Worm (Caenorhabditis elegans) whole organism, early embryonic: Measurements from ENCODE around the gene K02C4.3.

Experiments used
- B0310.2 ChIP-seq: sonication (generic microtip); optimal IDR thresholded peaks from 2 replicates; lab custom pipeline; 2016; ENCODE audit warnings: mild to moderate bottlenecking, missing genetic modification characterization, missing compliant biosample characterization
- F13C5.2 ChIP-seq: sonication (generic microtip); optimal IDR thresholded peaks from 2 replicates; lab custom pipeline; 2017; ENCODE audit warnings: mild to moderate bottlenecking, missing genetic modification characterization, inconsistent platforms, missing compliant biosample characterization
- aly-1 ChIP-seq: sonication (generic microtip); optimal IDR thresholded peaks from 2 replicates; lab custom pipeline; 2016; ENCODE audit warnings: missing genetic modification characterization, missing compliant biosample characterization
- ama-1 ChIP-seq: fragments of 150-350 bp; optimal IDR thresholded peaks from 2 replicates; lab custom pipeline; 2014
- ceh-13 ChIP-seq: fragments of 200-800 bp; sonication (Bioruptor generic); optimal IDR thresholded peaks from 2 replicates; lab custom pipeline; 2018; ENCODE audit warnings: mild to moderate bottlenecking, missing genetic modification characterization, missing compliant biosample characterization
- ceh-36 ChIP-seq: sonication (generic microtip); optimal IDR thresholded peaks from 2 replicates; lab custom pipeline; 2016; ENCODE audit warnings: missing genetic modification characterization, inconsistent platforms, missing compliant biosample characterization
- ets-7 ChIP-seq: sonication (generic microtip); optimal IDR thresholded peaks from 2 replicates; lab custom pipeline; 2016; ENCODE audit warnings: missing genotype, missing genetic modification characterization, missing compliant biosample characterization
- flt-1 ChIP-seq: fragments of 200-800 bp; sonication (Bioruptor generic); IDR thresholded peaks from 2 replicates; pipeline ENCODE4 v1.3.6; 2022; ENCODE audit warnings: missing genetic modification characterization, missing compliant biosample characterization
- hmbx-1 ChIP-seq: sonication (generic microtip); optimal IDR thresholded peaks from 2 replicates; lab custom pipeline; 2016; ENCODE audit warnings: mild to moderate bottlenecking, missing genetic modification characterization, missing compliant biosample characterization
- hmg-4 ChIP-seq: fragments of 200-800 bp; sonication (Bioruptor generic); optimal IDR thresholded peaks from 2 replicates; lab custom pipeline; 2018; ENCODE audit warnings: mild to moderate bottlenecking, missing genetic modification characterization, missing compliant biosample characterization
- hnd-1 ChIP-seq: sonication (generic microtip); optimal IDR thresholded peaks from 2 replicates; lab custom pipeline; 2016; ENCODE audit warnings: missing genetic modification characterization, missing compliant biosample characterization
- pes-1 ChIP-seq: fragments of 200-800 bp; sonication (Bioruptor generic); IDR thresholded peaks from 2 replicates; pipeline ENCODE4 v1.3.6; 2022; ENCODE audit warnings: missing genetic modification reagents, missing genetic modification characterization, missing compliant biosample characterization
- scrt-1 ChIP-seq: fragments of 200-800 bp; sonication (Bioruptor generic); IDR thresholded peaks from 2 replicates; pipeline ENCODE4 v1.3.6; 2022; ENCODE audit warnings: missing genetic modification characterization, missing compliant biosample characterization
- sea-1 ChIP-seq: fragments of 200-800 bp; sonication (Bioruptor generic); conservative IDR thresholded peaks from 2 replicates; pipeline ENCODE4 v1.3.6; 2022; ENCODE audit warnings: missing genetic modification characterization, missing compliant biosample characterization
- tbx-11 ChIP-seq: fragments of 200-800 bp; sonication (Bioruptor generic); IDR thresholded peaks from 2 replicates; pipeline ENCODE4 v1.3.6; 2022; ENCODE audit warnings: missing genetic modification characterization, missing compliant biosample characterization
- tbx-37 ChIP-seq: fragments of 200-800 bp; sonication (Bioruptor generic); conservative IDR thresholded peaks from 2 replicates; pipeline ENCODE4 v1.3.6; 2022; ENCODE audit warnings: missing genetic modification reagents, missing genetic modification characterization, missing compliant biosample characterization
- tra-4 ChIP-seq: sonication (generic microtip); optimal IDR thresholded peaks from 2 replicates; lab custom pipeline; 2017; ENCODE audit warnings: missing genetic modification characterization, missing compliant biosample characterization

Gene K02C4.3

DNA sequence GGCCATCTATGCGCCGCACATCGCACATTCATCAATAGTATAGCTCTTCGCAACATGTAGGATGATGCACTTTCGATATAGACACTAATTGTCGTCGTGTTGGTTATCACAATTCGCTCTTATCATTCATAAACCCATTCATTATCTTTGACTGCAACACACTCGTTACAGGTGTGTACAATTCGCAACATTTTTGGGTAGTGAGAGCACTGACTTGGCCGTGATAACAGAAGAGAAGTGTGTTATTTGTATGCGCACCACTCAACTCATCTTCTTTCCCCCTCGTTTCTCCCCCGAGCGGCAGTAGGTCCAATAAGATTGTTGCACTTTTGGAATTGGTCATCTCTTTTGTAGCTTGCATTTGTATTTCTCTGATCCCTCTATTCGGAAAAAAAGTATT, 40.6 kb upstream of the K02C4.3 start:
- TF ChIP-seq ceh-36 (tag; lab: Kevin White, UChicago) (no peak), flt-1 (GFP tag; lab: Robert Waterston, UW) (no peak), aly-1 (no peak)

DNA sequence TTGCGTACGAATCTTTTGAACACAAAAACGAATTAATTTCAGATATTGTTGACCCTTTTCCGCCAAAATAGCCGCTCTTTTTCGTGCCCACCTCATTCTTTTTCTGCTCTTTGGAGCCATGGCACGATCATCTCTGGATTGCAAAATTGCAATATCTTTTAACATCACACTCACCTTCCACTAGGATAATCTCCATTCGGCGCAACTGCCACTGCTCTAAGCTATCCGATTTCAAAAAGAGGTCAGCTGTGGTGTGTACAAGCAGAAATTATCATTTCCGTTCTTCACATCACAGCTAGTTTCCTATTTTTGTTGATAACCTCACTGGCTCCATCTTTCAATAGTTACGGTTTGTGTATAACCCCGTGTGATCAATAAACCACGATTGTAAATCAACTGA, 40.0 kb upstream of the K02C4.3 start:
- TF ChIP-seq ceh-13 (GFP tag; lab: Kevin White, UChicago) (no peak), tra-4 (no peak), tbx-11 (GFP tag; lab: Robert Waterston, UW) (no peak), sea-1 (no peak)

DNA sequence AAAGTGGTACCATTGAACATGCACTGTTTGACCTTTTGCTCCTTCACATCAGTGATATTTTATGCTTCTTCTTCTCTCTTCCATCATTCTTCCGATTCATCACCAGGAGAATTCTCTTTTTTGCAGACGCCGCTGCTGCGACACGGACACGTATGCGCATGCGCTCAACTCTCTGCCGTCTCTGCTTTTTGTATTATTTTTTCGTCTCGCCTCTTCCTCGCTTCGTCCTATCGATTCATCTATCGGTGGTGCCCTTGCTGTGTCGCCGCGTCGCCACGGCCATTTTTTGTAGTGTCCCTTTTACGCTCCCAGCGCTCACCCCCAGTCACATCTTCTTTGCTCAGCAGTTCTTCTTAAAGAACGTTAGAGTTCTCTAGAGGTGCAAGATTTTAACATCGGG, 39.5 kb upstream of the K02C4.3 start:
- TF ChIP-seq hmg-4 (GFP tag; lab: Kevin White, UChicago): peak; percentile 21
- no peak for TF ChIP-seq aly-1
- TF ChIP-seq pes-1: peak; percentile 41; the same call in 1 of the 2 replicates

DNA sequence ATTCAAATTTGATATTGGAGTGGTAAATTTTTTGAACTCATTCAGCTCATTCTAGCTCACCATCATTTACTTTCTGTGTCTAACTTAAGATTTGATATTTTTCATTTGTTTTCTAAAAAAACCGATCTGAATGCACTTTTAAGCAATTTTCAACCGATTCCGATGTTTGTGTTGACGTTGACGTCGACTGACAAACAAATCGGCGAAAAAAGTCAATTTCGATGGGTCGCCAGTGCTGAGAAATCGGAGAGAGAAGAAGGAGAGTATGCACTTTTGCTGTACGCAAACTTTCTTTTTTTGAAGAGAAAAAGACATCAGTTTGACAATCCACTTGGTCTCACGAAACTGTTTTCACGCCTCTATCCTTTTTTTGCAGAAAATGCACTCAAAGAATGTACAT, 38.8 kb upstream of the K02C4.3 start:
- no peak for TF ChIP-seq sea-1
- no peak for TF ChIP-seq ceh-13 (GFP tag; lab: Kevin White, UChicago)
- no peak for TF ChIP-seq tra-4
- TF ChIP-seq hnd-1 (tag; lab: Kevin White, UChicago): no peak
- TF ChIP-seq ama-1: no peak
- no peak for TF ChIP-seq ets-7

DNA sequence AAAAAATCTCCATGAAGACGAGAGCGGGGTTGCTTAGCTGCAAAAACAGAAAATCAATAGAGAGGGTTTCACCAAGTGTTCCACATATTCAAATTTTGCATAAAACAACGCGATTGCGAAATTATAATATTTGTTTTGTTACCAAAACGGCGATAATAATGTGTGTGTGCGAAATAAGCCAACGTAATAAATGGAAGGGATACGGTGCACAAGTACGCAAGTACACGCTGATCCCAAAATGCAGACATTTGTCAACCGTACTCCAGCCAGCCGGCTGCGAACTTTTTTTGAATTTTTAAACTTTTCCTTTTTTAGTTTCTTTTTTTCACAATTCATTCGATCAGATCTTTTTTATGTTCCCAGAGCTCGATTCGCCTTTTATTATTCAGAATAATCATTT, 38.2 kb upstream of the K02C4.3 start, which contains the start of gene ire-1:
ire-1 (minus strand) TSS at position 44 of the 400 bp plus-strand sequence.
- no peak for TF ChIP-seq hmg-4 (GFP tag; lab: Kevin White, UChicago)
- TF ChIP-seq ceh-13 (GFP tag; lab: Kevin White, UChicago): no peak
- no peak for TF ChIP-seq tra-4
- no peak for TF ChIP-seq hnd-1 (tag; lab: Kevin White, UChicago)
- TF ChIP-seq flt-1 (GFP tag; lab: Robert Waterston, UW): no peak
- no peak for TF ChIP-seq aly-1
- TF ChIP-seq sea-1: no peak

DNA sequence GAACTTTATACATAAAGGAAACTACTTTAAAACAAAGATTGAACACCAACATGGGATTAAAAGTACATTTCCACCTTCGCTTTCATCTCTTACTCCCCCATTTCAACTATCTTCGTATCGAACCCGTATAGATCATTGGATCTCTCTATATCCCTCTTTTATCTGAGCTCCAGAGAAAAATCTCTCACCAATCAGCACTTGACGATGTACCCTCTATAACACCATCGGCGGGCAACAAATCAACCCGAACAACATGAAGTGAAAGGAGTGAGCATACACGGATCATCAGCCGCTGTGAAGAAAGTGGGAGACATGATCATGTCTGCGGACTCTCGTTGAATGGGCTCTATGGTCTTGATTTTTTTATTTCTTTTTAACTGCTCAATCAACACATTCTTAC, 30.8 kb upstream of the K02C4.3 start:
- TF ChIP-seq tbx-37 (GFP tag; lab: Robert Waterston, UW) (no peak), pes-1 (no peak), tra-4 (no peak), hmg-4 (GFP tag; lab: Kevin White, UChicago) (no peak), sea-1 (no peak), flt-1 (GFP tag; lab: Robert Waterston, UW) (no peak), hnd-1 (tag; lab: Kevin White, UChicago) (no peak), scrt-1 (no peak), ets-7 (no peak), tbx-11 (GFP tag; lab: Robert Waterston, UW) (no peak), ceh-36 (tag; lab: Kevin White, UChicago) (no peak), hmbx-1 (tag; lab: Kevin White, UChicago) (no peak), ceh-13 (GFP tag; lab: Kevin White, UChicago) (no peak), aly-1 (no peak), ama-1 (no peak)

DNA sequence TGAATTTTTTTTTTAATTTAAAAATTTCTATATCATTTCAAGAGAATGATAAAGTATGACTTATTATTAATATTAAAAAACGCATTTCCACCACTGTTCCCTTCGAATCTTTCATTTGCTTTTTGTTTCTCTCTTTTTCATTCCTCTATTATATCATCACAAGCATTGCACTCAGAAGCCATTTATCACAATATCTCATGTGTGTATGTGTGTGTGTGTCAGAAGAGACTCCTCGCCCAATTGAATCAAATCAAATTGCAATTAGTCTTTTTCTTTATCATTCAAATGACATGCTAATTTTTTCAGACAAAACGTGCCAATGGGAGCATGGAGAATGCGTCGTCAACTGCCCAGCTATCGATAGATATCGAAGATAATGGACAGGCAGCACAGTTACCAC, 29.5 kb upstream of the K02C4.3 start, which contains the start of gene unc-105:
unc-105 (plus strand) TSS at position 301 of the 400 bp plus-strand sequence.
- no peak for TF ChIP-seq tbx-11 (GFP tag; lab: Robert Waterston, UW)
- TF ChIP-seq scrt-1: no peak
- TF ChIP-seq ceh-36 (tag; lab: Kevin White, UChicago): no peak
- TF ChIP-seq tbx-37 (GFP tag; lab: Robert Waterston, UW): no peak
- no peak for TF ChIP-seq hmbx-1 (tag; lab: Kevin White, UChicago)
- no peak for TF ChIP-seq pes-1
- no peak for TF ChIP-seq hnd-1 (tag; lab: Kevin White, UChicago)
- no peak for TF ChIP-seq tra-4
- no peak for TF ChIP-seq sea-1
- TF ChIP-seq B0310.2: no peak
- TF ChIP-seq aly-1: no peak
- no peak for TF ChIP-seq hmg-4 (GFP tag; lab: Kevin White, UChicago)
- no peak for TF ChIP-seq ceh-13 (GFP tag; lab: Kevin White, UChicago)
- TF ChIP-seq F13C5.2: no peak
- no peak for TF ChIP-seq ets-7
- no peak for TF ChIP-seq ama-1
- no peak for TF ChIP-seq flt-1 (GFP tag; lab: Robert Waterston, UW)

DNA sequence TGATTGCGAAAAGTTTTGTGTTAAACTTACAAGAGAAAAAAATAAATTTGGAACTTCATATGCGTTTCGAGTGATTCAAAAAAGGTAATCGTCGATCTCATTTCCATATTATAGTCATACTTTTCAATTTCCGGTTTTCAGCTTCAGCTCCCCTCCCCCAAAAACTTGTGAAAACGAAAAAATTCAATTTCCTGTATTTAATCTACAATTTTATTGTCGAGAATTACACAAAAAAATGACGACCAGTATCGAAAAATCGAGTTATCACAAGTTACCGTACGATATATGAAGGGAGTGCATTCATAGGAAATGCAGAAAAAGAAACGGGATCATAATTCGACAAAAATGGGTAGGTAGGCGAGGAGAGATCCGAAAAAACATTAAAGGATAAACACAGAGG, 25.4 kb upstream of the K02C4.3 start, which contains the start of gene lron-4:
lron-4 (minus strand) TSS at position 101 of the 400 bp plus-strand sequence.
- TF ChIP-seq F13C5.2 (no peak), hmg-4 (GFP tag; lab: Kevin White, UChicago) (no peak), flt-1 (GFP tag; lab: Robert Waterston, UW) (no peak), sea-1 (no peak), ets-7 (no peak), B0310.2 (no peak), tbx-37 (GFP tag; lab: Robert Waterston, UW) (no peak), tra-4 (no peak), ceh-36 (tag; lab: Kevin White, UChicago) (no peak), ama-1 (no peak), scrt-1 (no peak), hnd-1 (tag; lab: Kevin White, UChicago) (no peak), pes-1 (no peak), tbx-11 (GFP tag; lab: Robert Waterston, UW) (no peak), hmbx-1 (tag; lab: Kevin White, UChicago) (no peak), ceh-13 (GFP tag; lab: Kevin White, UChicago) (no peak), aly-1 (no peak)
